Worm (Caenorhabditis elegans) whole organism, L2 larva: ENCODE data around the gene ZK354.8.

Experiments used
- aly-2 ChIP-seq: fragments of 150-350 bp; optimal IDR thresholded peaks from 2 replicates; lab custom pipeline; 2014; ENCODE audit warnings: missing biosample characterization, missing genetic modification characterization
- ama-1 ChIP-seq: fragments of 150-350 bp; optimal IDR thresholded peaks from 2 replicates; lab custom pipeline; 2018; ENCODE audit warnings: inconsistent platforms
- ceh-82 ChIP-seq: fragments of 150-350 bp; optimal IDR thresholded peaks from 2 replicates; lab custom pipeline; 2014; ENCODE audit warnings: missing biosample characterization, missing genetic modification characterization
- crh-2 ChIP-seq: sonication (generic microtip); optimal IDR thresholded peaks from 2 replicates; lab custom pipeline; 2017; ENCODE audit warnings: missing biosample characterization, missing genetic modification characterization
- dmd-4 ChIP-seq: sonication (generic microtip); optimal IDR thresholded peaks from 2 replicates; lab custom pipeline; 2017; ENCODE audit warnings: missing biosample characterization, missing genetic modification characterization
- fos-1 ChIP-seq: fragments of 150-350 bp; optimal IDR thresholded peaks from 2 replicates; lab custom pipeline; 2014; ENCODE audit warnings: missing biosample characterization, missing genetic modification characterization
- lin-11 ChIP-seq: fragments of 150-350 bp; sonication (generic microtip); optimal IDR thresholded peaks from 2 replicates; lab custom pipeline; 2014; ENCODE audit warnings: missing biosample characterization, missing genetic modification characterization, inconsistent platforms, mixed read lengths
- nhr-12 ChIP-seq: fragments of 150-350 bp; optimal IDR thresholded peaks from 2 replicates; lab custom pipeline; 2014; ENCODE audit warnings: missing biosample characterization, missing genetic modification characterization
- nhr-25 ChIP-seq: fragments of 150-350 bp; sonication (generic microtip); optimal IDR thresholded peaks from 3 replicates; lab custom pipeline; 2014; ENCODE audit warnings: missing biosample characterization, missing genetic modification characterization
- nhr-6 ChIP-seq: fragments of 150-350 bp; optimal IDR thresholded peaks from 2 replicates; lab custom pipeline; 2014; ENCODE audit warnings: missing biosample characterization, missing genetic modification characterization
- snpc-4 ChIP-seq: fragments of 150-350 bp; optimal IDR thresholded peaks from 2 replicates; lab custom pipeline; 2014; ENCODE audit warnings: missing biosample characterization, missing genetic modification characterization
- unc-39 ChIP-seq: fragments of 150-350 bp; optimal IDR thresholded peaks from 2 replicates; lab custom pipeline; 2014; ENCODE audit warnings: missing biosample characterization, missing genetic modification characterization
- unc-62 ChIP-seq: fragments of 150-350 bp; optimal IDR thresholded peaks from 2 replicates; lab custom pipeline; 2014; ENCODE audit warnings: missing biosample characterization, missing genetic modification reagents, missing genetic modification characterization
- zag-1 ChIP-seq: fragments of 150-350 bp; optimal IDR thresholded peaks from 2 replicates; lab custom pipeline; 2014; ENCODE audit warnings: missing biosample characterization, missing genetic modification characterization

ce11 chrIV:5297436-5298012, 8.4 kb downstream of the ZK354.8 start, which contains the start of the genes ZK354.6 and msp-113:
- TF ChIP-seq fos-1 (tag; lab: Kevin White, UChicago) (no peak), crh-2 (tag; lab: Kevin White, UChicago) (no peak), nhr-12 (tag; lab: Kevin White, UChicago) (no peak), unc-62 (GFP tag; lab: Kevin White, UChicago) (no peak), dmd-4 (tag; lab: Kevin White, UChicago) (no peak), nhr-25 (tag; lab: Kevin White, UChicago) (no peak), ama-1 (lab: Kevin White, UChicago) (no peak), aly-2 (no peak), nhr-6 (no peak), unc-39 (tag; lab: Kevin White, UChicago) (no peak), zag-1 (tag; lab: Kevin White, UChicago) (no peak), snpc-4 (tag; lab: Kevin White, UChicago) (no peak), lin-11 (no peak), ceh-82 (tag; lab: Kevin White, UChicago) (no peak)
